Fruit fly (Drosophila melanogaster) whole organism, embryonic: ENCODE measurements around the gene Ugt37C2.
A peak's percentile ranks its signal among the peaks of the same experiment; 100 is the strongest.

Source experiments
- Abd-B ChIP-seq: fragments of 200-800 bp; sonication (Bioruptor generic); optimal IDR thresholded peaks from 2 replicates; lab custom pipeline; 2018; ENCODE audit warnings: missing biosample characterization, mild to moderate bottlenecking, missing genetic modification characterization, moderate library complexity
- Asciz ChIP-seq: fragments of 200-800 bp; sonication (Bioruptor generic); optimal IDR thresholded peaks from 2 replicates; lab custom pipeline; 2017; ENCODE audit warnings: missing biosample characterization, mild to moderate bottlenecking, missing genetic modification characterization, missing genetic modification reagents
- Atf6 ChIP-seq: fragments of 200-800 bp; sonication (Bioruptor generic); IDR thresholded peaks from 2 replicates; pipeline ENCODE4 v1.3.6; 2022; ENCODE audit warnings: missing biosample characterization, missing genetic modification characterization
- BEAF-32 ChIP-seq: fragments of 200-800 bp; sonication (Bioruptor generic); optimal IDR thresholded peaks from 3 replicates; lab custom pipeline; 2017; ENCODE audit warnings: missing biosample characterization, missing genetic modification characterization, mild to moderate bottlenecking, moderate library complexity, missing genetic modification reagents
- Blimp-1 ChIP-seq: fragments of 200-800 bp; sonication (Bioruptor generic); optimal IDR thresholded peaks from 3 replicates; lab custom pipeline; 2018; ENCODE audit warnings: missing biosample characterization, missing genetic modification characterization, mild to moderate bottlenecking, moderate library complexity, missing genetic modification reagents
- Bteb2 ChIP-seq: fragments of 200-800 bp; sonication (Bioruptor generic); optimal IDR thresholded peaks from 2 replicates; lab custom pipeline; 2016; ENCODE audit warnings: missing biosample characterization, missing genetic modification characterization
- CG10979 ChIP-seq: fragments of 200-800 bp; sonication (Bioruptor generic); optimal IDR thresholded peaks from 2 replicates; lab custom pipeline; 2018; ENCODE audit warnings: missing biosample characterization, mild to moderate bottlenecking, missing genetic modification characterization, moderate library complexity
- CG11398 ChIP-seq: fragments of 200-800 bp; sonication (Bioruptor generic); optimal IDR thresholded peaks from 2 replicates; lab custom pipeline; 2016; ENCODE audit warnings: missing biosample characterization, missing genetic modification characterization
- CG12219 ChIP-seq: fragments of 200-800 bp; sonication (Bioruptor generic); optimal IDR thresholded peaks from 3 replicates; lab custom pipeline; 2018; ENCODE audit warnings: missing biosample characterization, mild to moderate bottlenecking, missing genetic modification characterization
- CG12391 ChIP-seq: fragments of 200-800 bp; sonication (Bioruptor generic); optimal IDR thresholded peaks from 3 replicates; lab custom pipeline; 2018; ENCODE audit warnings: missing biosample characterization, mild to moderate bottlenecking, missing genetic modification characterization, moderate library complexity
- CG14965 ChIP-seq: fragments of 200-800 bp; sonication (Bioruptor generic); optimal IDR thresholded peaks from 2 replicates; lab custom pipeline; 2016; ENCODE audit warnings: missing biosample characterization, missing genetic modification characterization, borderline replicate concordance
- CG1529 ChIP-seq: fragments of 200-800 bp; sonication (Bioruptor generic); optimal IDR thresholded peaks from 3 replicates; lab custom pipeline; 2018; ENCODE audit warnings: missing biosample characterization, missing genetic modification characterization
- CG15514 ChIP-seq: fragments of 200-800 bp; sonication (Bioruptor generic); optimal IDR thresholded peaks from 3 replicates; lab custom pipeline; 2017; ENCODE audit warnings: missing biosample characterization, missing genetic modification characterization, mild to moderate bottlenecking, moderate library complexity, missing genetic modification reagents
- CG15601 ChIP-seq: fragments of 200-800 bp; sonication (Bioruptor generic); optimal IDR thresholded peaks from 3 replicates; lab custom pipeline; 2019; ENCODE audit warnings: missing biosample characterization, mild to moderate bottlenecking, missing genetic modification characterization, moderate library complexity
- CG17328 ChIP-seq: fragments of 200-800 bp; sonication (Bioruptor generic); IDR thresholded peaks from 2 replicates; pipeline ENCODE4 v1.3.6; 2022; ENCODE audit warnings: missing biosample characterization, missing genetic modification characterization
- CG17568 ChIP-seq: fragments of 200-800 bp; sonication (Bioruptor generic); optimal IDR thresholded peaks from 2 replicates; lab custom pipeline; 2018; ENCODE audit warnings: missing biosample characterization, mild to moderate bottlenecking, missing genetic modification characterization, moderate library complexity
- CG18599 ChIP-seq: fragments of 200-800 bp; sonication (Bioruptor generic); optimal IDR thresholded peaks from 3 replicates; lab custom pipeline; 2017; ENCODE audit warnings: missing biosample characterization, missing genetic modification characterization, mild to moderate bottlenecking, moderate library complexity, missing genetic modification reagents
- CG2202 ChIP-seq: fragments of 200-800 bp; sonication (Bioruptor generic); optimal IDR thresholded peaks from 2 replicates; lab custom pipeline; 2018; ENCODE audit warnings: missing biosample characterization, mild to moderate bottlenecking, missing genetic modification characterization
- CG32772 ChIP-seq: fragments of 200-800 bp; sonication (Bioruptor generic); IDR thresholded peaks from 2 replicates; pipeline ENCODE4 v1.3.6; 2022; ENCODE audit warnings: missing biosample characterization, missing genetic modification characterization
- CG3995 ChIP-seq: fragments of 200-800 bp; sonication (Bioruptor generic); optimal IDR thresholded peaks from 3 replicates; lab custom pipeline; 2016; ENCODE audit warnings: missing biosample characterization, missing genetic modification characterization
- CG5180 ChIP-seq: fragments of 200-800 bp; sonication (Bioruptor generic); optimal IDR thresholded peaks from 3 replicates; lab custom pipeline; 2017; ENCODE audit warnings: missing biosample characterization, missing genetic modification characterization, mild to moderate bottlenecking, moderate library complexity, missing genetic modification reagents
- CG7271 ChIP-seq: fragments of 200-800 bp; sonication (Bioruptor generic); optimal IDR thresholded peaks from 2 replicates; lab custom pipeline; 2018; ENCODE audit warnings: missing biosample characterization, mild to moderate bottlenecking, missing genetic modification characterization, moderate library complexity
- CG7987 ChIP-seq: fragments of 200-800 bp; sonication (Bioruptor generic); optimal IDR thresholded peaks from 2 replicates; lab custom pipeline; 2018; ENCODE audit warnings: missing biosample characterization, mild to moderate bottlenecking, missing genetic modification characterization, moderate library complexity
- CG8924 ChIP-seq: fragments of 200-800 bp; optimal IDR thresholded peaks from 3 replicates; lab custom pipeline; 2019; ENCODE audit warnings: missing biosample characterization, mild to moderate bottlenecking, missing genetic modification characterization, moderate library complexity
- CG9437 ChIP-seq: fragments of 200-800 bp; sonication (Bioruptor generic); optimal IDR thresholded peaks from 2 replicates; lab custom pipeline; 2018; ENCODE audit warnings: missing biosample characterization, mild to moderate bottlenecking, missing genetic modification characterization
- CkIIα-i1 ChIP-seq: fragments of 200-800 bp; sonication (Bioruptor generic); IDR thresholded peaks from 2 replicates; pipeline ENCODE4 v1.3.6; 2022; ENCODE audit warnings: missing biosample characterization, missing genetic modification characterization
- ERR ChIP-seq: fragments of 200-800 bp; sonication (Bioruptor generic); optimal IDR thresholded peaks from 2 replicates; lab custom pipeline; 2016; ENCODE audit warnings: missing biosample characterization, missing genetic modification characterization
- Hr51 ChIP-seq, 2 experiments: fragments of 200-800 bp; sonication (Bioruptor generic); optimal IDR thresholded peaks; 2 replicates in 1 of 2; 3 replicates in 1 of 2; lab custom pipeline; 2016 to 2018; ENCODE audit warnings: missing biosample characterization in 2 of 2, missing genetic modification characterization in 2 of 2, mild to moderate bottlenecking in 1 of 2, moderate library complexity in 1 of 2
- Hsf ChIP-seq: fragments of 200-800 bp; sonication (Bioruptor generic); optimal IDR thresholded peaks from 3 replicates; lab custom pipeline; 2016; ENCODE audit warnings: missing biosample characterization, missing genetic modification characterization
- Jarid2 ChIP-seq: fragments of 200-800 bp; sonication (Bioruptor generic); optimal IDR thresholded peaks from 3 replicates; lab custom pipeline; 2017; ENCODE audit warnings: mild to moderate bottlenecking, missing biosample characterization, missing genetic modification reagents, missing genetic modification characterization
- Mes4 ChIP-seq: fragments of 200-800 bp; sonication (Bioruptor generic); optimal IDR thresholded peaks from 2 replicates; lab custom pipeline; 2016; ENCODE audit warnings: missing biosample characterization, missing genetic modification characterization
- Stat92E ChIP-seq, 3 experiments: fragments of >200 bp in 2 of 3; fragments of 200-800 bp in 1 of 3; sonication (Bioruptor generic) in 1 of 3; optimal IDR thresholded peaks; 2 replicates each; lab custom pipeline; 2017 to 2019; ENCODE audit warnings: missing biosample characterization in 3 of 3, missing genetic modification characterization in 3 of 3, mild to moderate bottlenecking in 1 of 3, moderate library complexity in 1 of 3
- Usf ChIP-seq: fragments of 200-800 bp; sonication (Bioruptor generic); optimal IDR thresholded peaks from 2 replicates; lab custom pipeline; 2017; ENCODE audit warnings: missing genotype, missing biosample characterization, missing genetic modification characterization
- Xbp1 ChIP-seq: fragments of 200-800 bp; sonication (Bioruptor generic); optimal IDR thresholded peaks from 3 replicates; lab custom pipeline; 2016; ENCODE audit warnings: missing biosample characterization, mild to moderate bottlenecking, missing genetic modification characterization
- ato ChIP-seq: fragments of 200-800 bp; sonication (Bioruptor generic); IDR thresholded peaks from 2 replicates; pipeline ENCODE4 v1.3.6; 2022; ENCODE audit warnings: missing biosample characterization, missing genetic modification characterization; ENCODE audit not compliant: partially characterized antibody
- bab2 ChIP-seq: fragments of 200-800 bp; sonication (Bioruptor generic); optimal IDR thresholded peaks from 2 replicates; lab custom pipeline; 2016; ENCODE audit warnings: missing biosample characterization, missing genetic modification characterization
- bsh ChIP-seq, 2 experiments: fragments of 200-800 bp; sonication (Bioruptor generic); optimal IDR thresholded peaks; 2 replicates each; lab custom pipeline; 2017 to 2018; ENCODE audit warnings: mild to moderate bottlenecking in 2 of 2, missing biosample characterization in 2 of 2, missing genetic modification characterization in 2 of 2, moderate library complexity in 1 of 2
- eve ChIP-seq, 2 experiments: fragments of >200 bp; optimal IDR thresholded peaks; 2 replicates each; lab custom pipeline; 2017; ENCODE audit warnings: missing biosample characterization in 2 of 2, missing genetic modification characterization in 2 of 2
- fd102C ChIP-seq: fragments of 200-800 bp; sonication (Bioruptor generic); optimal IDR thresholded peaks from 2 replicates; lab custom pipeline; 2018; ENCODE audit warnings: missing biosample characterization, mild to moderate bottlenecking, missing genetic modification characterization, moderate library complexity
- klu ChIP-seq: fragments of 200-800 bp; sonication (Bioruptor generic); IDR thresholded peaks from 2 replicates; pipeline ENCODE4 v1.3.6; 2022; ENCODE audit warnings: missing biosample characterization, missing genetic modification characterization
- nerfin-1 ChIP-seq: fragments of 200-800 bp; sonication (Bioruptor generic); optimal IDR thresholded peaks from 3 replicates; lab custom pipeline; 2019; ENCODE audit warnings: missing biosample characterization, mild to moderate bottlenecking, missing genetic modification characterization, moderate library complexity
- nmo ChIP-seq: fragments of 200-800 bp; sonication (Bioruptor generic); optimal IDR thresholded peaks from 2 replicates; lab custom pipeline; 2018; ENCODE audit warnings: missing biosample characterization, mild to moderate bottlenecking, missing genetic modification characterization, moderate library complexity
- pum ChIP-seq: fragments of 200-800 bp; sonication (Bioruptor generic); optimal IDR thresholded peaks from 2 replicates; lab custom pipeline; 2016; ENCODE audit warnings: missing biosample characterization, missing genetic modification characterization
- run ChIP-seq: fragments of 200-800 bp; sonication (Bioruptor generic); optimal IDR thresholded peaks from 3 replicates; lab custom pipeline; 2018; ENCODE audit warnings: missing biosample characterization, mild to moderate bottlenecking, missing genetic modification characterization
- slp2 ChIP-seq: fragments of 200-800 bp; sonication (Bioruptor generic); optimal IDR thresholded peaks from 2 replicates; lab custom pipeline; 2016; ENCODE audit warnings: missing biosample characterization, missing genetic modification characterization
- so ChIP-seq: fragments of 200-800 bp; sonication (Bioruptor generic); IDR thresholded peaks from 3 replicates; pipeline ENCODE4 v1.3.6; 2022; ENCODE audit warnings: missing biosample characterization, missing genetic modification characterization
- unpg ChIP-seq: fragments of 200-800 bp; sonication (Bioruptor generic); optimal IDR thresholded peaks from 3 replicates; lab custom pipeline; 2018; ENCODE audit warnings: missing biosample characterization, mild to moderate bottlenecking, missing genetic modification characterization, moderate library complexity
- vvl ChIP-seq: fragments of 200-800 bp; sonication (Bioruptor generic); IDR thresholded peaks from 2 replicates; pipeline ENCODE4 v1.3.6; 2022; ENCODE audit warnings: missing biosample characterization, missing genetic modification characterization

Gene Ugt37C2

DNA sequence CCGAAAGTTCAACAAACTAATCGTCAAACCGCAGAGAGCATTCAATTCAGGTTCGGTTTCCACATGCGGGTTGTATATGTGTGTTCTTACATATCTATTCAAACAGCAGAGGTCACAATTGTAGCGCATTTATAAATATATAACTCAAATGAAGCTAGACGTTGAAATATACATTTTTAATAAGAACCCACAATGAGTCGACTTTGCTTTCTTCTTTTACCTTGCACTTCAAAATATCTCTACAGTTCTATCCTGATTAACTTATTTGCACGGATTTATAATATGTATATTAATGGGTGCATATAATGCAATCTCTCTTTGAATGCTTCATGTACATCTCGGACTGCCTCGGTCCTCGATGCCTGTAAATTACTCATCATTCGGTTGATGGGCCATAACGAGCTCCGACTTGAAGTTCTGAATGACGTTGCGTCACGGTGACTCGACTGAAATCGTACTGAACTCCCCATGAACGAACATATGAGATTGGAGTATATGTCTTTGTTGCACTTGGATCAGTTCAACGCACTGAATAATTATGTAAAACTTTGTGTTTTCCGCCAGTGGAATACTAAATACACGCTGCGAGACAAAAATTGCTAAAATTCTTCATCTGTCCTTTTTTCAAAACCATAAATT, 24.4 kb downstream of the Ugt37C2 start:
- TF ChIP-seq Stat92E (GFP tag; optimal IDR thresholded peaks at IDR 0.05; lab: Kevin White, UChicago) (peak in 1 of 3 experiments; percentile 5), CG8924 (peak; percentile 9), pum (GFP tag; lab: Kevin White, UChicago) (no peak), klu (no peak), Blimp-1 (peak; percentile 62), Hsf (no peak), unpg (GFP tag; lab: Kevin White, UChicago) (peak; percentile 52), CG17568 (GFP tag; lab: Kevin White, UChicago) (no peak), CG5180 (peak; percentile 19), CG17328 (GFP tag; lab: Robert Waterston, UW) (peak; percentile 34; the same call in 1 of the 2 replicates), Usf (GFP tag; lab: Kevin White, UChicago) (no peak), CG7987 (GFP tag; lab: Kevin White, UChicago) (no peak), vvl (GFP tag; lab: Robert Waterston, UW) (0 out of 2 replicates have a peak, but pooled peaks have one; percentile 42), CG14965 (GFP tag; lab: Kevin White, UChicago) (no peak), CG11398 (GFP tag; lab: Kevin White, UChicago) (no peak), fd102C (no peak), CG18599 (GFP tag; lab: Kevin White, UChicago) (peak; percentile 10), ERR (GFP tag; lab: Kevin White, UChicago) (no peak), Asciz (GFP tag; lab: Kevin White, UChicago) (peak; percentile 40), Abd-B (peak; percentile 13), Xbp1 (GFP tag; lab: Kevin White, UChicago) (peak; percentile 12), CG2202 (tag; lab: Kevin White, UChicago) (peak; percentile 9), nmo (GFP tag; lab: Kevin White, UChicago) (peak; percentile 37), CG1529 (GFP tag; lab: Kevin White, UChicago) (no peak), CG7271 (tag; lab: Kevin White, UChicago) (no peak), Mes4 (no peak), nerfin-1 (tag; lab: Kevin White, UChicago) (peak; percentile 36), eve (GFP tag; optimal IDR thresholded peaks at IDR 0.05; lab: Kevin White, UChicago) (no peak), Atf6 (GFP tag; lab: Robert Waterston, UW) (peak; percentile 25; the same call in 1 of the 2 replicates), CG3995 (GFP tag; lab: Kevin White, UChicago) (no peak), bab2 (GFP tag; lab: Kevin White, UChicago) (no peak), CG10979 (peak; percentile 62), CG15514 (GFP tag; lab: Kevin White, UChicago) (no peak), CG9437 (GFP tag; lab: Kevin White, UChicago) (peak; percentile 21), so (GFP tag; lab: Robert Waterston, UW) (no peak), CG12219 (GFP tag; lab: Kevin White, UChicago) (peak; percentile 25), CkIIα-i1 (GFP tag; lab: Robert Waterston, UW) (no peak), Bteb2 (GFP tag; lab: Kevin White, UChicago) (no peak), bsh (GFP tag; optimal IDR thresholded peaks at IDR 0.05; lab: Kevin White, UChicago) (peak; percentile 56 to 73), CG32772 (GFP tag; lab: Robert Waterston, UW) (peak; percentile 35; the same call in 1 of the 2 replicates), Jarid2 (peak; percentile 20), BEAF-32 (no peak), Hr51 (GFP tag; optimal IDR thresholded peaks at IDR 0.05; lab: Kevin White, UChicago) (peak in 1 of 2 experiments; percentile 14), CG15601 (tag; lab: Kevin White, UChicago) (peak; percentile 52), CG12391 (tag; lab: Kevin White, UChicago) (peak; percentile 32), ato (no peak), slp2 (no peak), run (tag; lab: Kevin White, UChicago) (peak; percentile 42)
